Worm (Caenorhabditis elegans) whole organism, L1 larva: ENCODE data around the gene Y116A8A.150.
A peak's percentile ranks its signal among the peaks of the same experiment; 100 is the strongest.

Experiments used
- C16A3.4 ChIP-seq: fragments of 150-350 bp; optimal IDR thresholded peaks from 2 replicates; lab custom pipeline; 2014; ENCODE audit warnings: missing biosample characterization, missing genetic modification characterization
- F16B12.6 ChIP-seq: fragments of 150-350 bp; optimal IDR thresholded peaks from 2 replicates; lab custom pipeline; 2014; ENCODE audit warnings: missing biosample characterization, missing genetic modification characterization
- aha-1 ChIP-seq: fragments of 150-350 bp; optimal IDR thresholded peaks from 2 replicates; lab custom pipeline; 2014; ENCODE audit warnings: missing biosample characterization, missing genetic modification characterization
- ama-1 ChIP-seq: fragments of 150-350 bp; optimal IDR thresholded peaks from 2 replicates; lab custom pipeline; 2014
- blmp-1 ChIP-seq: fragments of 150-350 bp; optimal IDR thresholded peaks from 2 replicates; lab custom pipeline; 2014; ENCODE audit warnings: missing biosample characterization, missing genetic modification characterization
- ceh-63 ChIP-seq: fragments of 200-800 bp; sonication (Bioruptor generic); optimal IDR thresholded peaks from 2 replicates; lab custom pipeline; 2018; ENCODE audit warnings: mild to moderate bottlenecking, missing genetic modification characterization, missing compliant biosample characterization
- ceh-82 ChIP-seq, 3 experiments: fragments of 150-350 bp in 1 of 3; sonication (generic microtip) in 2 of 3; optimal IDR thresholded peaks; 2 replicates each; lab custom pipeline; 2014 to 2017; ENCODE audit warnings: missing biosample characterization in 3 of 3, missing genetic modification characterization in 3 of 3
- ceh-88 ChIP-seq: fragments of 200-800 bp; sonication (Bioruptor generic); IDR thresholded peaks from 2 replicates; pipeline ENCODE4 v1.3.6; 2022; ENCODE audit warnings: missing genetic modification characterization, missing compliant biosample characterization
- dpl-1 ChIP-seq, 3 experiments: fragments of 150-350 bp in 2 of 3; sonication (generic microtip) in 1 of 3; optimal IDR thresholded peaks; 2 replicates each; lab custom pipeline; 2014 to 2017; ENCODE audit warnings: missing biosample characterization in 3 of 3, missing genetic modification characterization in 3 of 3, missing genetic modification reagents in 3 of 3
- dsc-1 ChIP-seq: sonication (generic microtip); optimal IDR thresholded peaks from 2 replicates; lab custom pipeline; 2016; ENCODE audit warnings: mild to moderate bottlenecking, missing genetic modification characterization, missing compliant biosample characterization
- efl-1 ChIP-seq, 4 experiments: fragments of 150-350 bp; optimal IDR thresholded peaks in 3 of 4; peaks in 1 of 4; 1 replicate in 1 of 4; 2 replicates in 3 of 4; lab custom pipeline; 2014; ENCODE audit warnings: missing biosample characterization in 2 of 4, missing genetic modification characterization in 2 of 4, missing genetic modification reagents in 2 of 4
- egl-13 ChIP-seq: sonication (generic microtip); optimal IDR thresholded peaks from 2 replicates; lab custom pipeline; 2016; ENCODE audit warnings: missing genotype, missing genetic modification reagents, missing genetic modification characterization, missing compliant biosample characterization
- ets-5 ChIP-seq: fragments of 200-800 bp; sonication (Bioruptor generic); IDR thresholded peaks from 2 replicates; pipeline ENCODE4 v1.3.6; 2022; ENCODE audit warnings: missing genetic modification characterization, missing compliant biosample characterization
- fkh-10 ChIP-seq: sonication (generic microtip); optimal IDR thresholded peaks from 2 replicates; lab custom pipeline; 2017; ENCODE audit warnings: missing biosample characterization, missing genetic modification reagents, missing genetic modification characterization
- fos-1 ChIP-seq: fragments of 150-350 bp; optimal IDR thresholded peaks from 2 replicates; lab custom pipeline; 2014; ENCODE audit warnings: missing biosample characterization, missing genetic modification characterization
- grh-1 ChIP-seq: fragments of 200-800 bp; sonication (Bioruptor generic); IDR thresholded peaks from 2 replicates; pipeline ENCODE4 v1.3.6; 2022; ENCODE audit warnings: missing genetic modification reagents, missing genetic modification characterization, missing compliant biosample characterization
- hpl-2 ChIP-seq: fragments of 150-350 bp; optimal IDR thresholded peaks from 2 replicates; lab custom pipeline; 2014; ENCODE audit warnings: missing biosample characterization, missing genetic modification reagents, missing genetic modification characterization
- isw-1 ChIP-seq: fragments of 200-800 bp; sonication (Bioruptor generic); IDR thresholded peaks from 2 replicates; pipeline ENCODE4 v1.3.6; 2022; ENCODE audit warnings: missing genetic modification characterization, missing compliant biosample characterization
- lin-15B ChIP-seq: fragments of 150-350 bp; sonication (generic microtip); optimal IDR thresholded peaks from 3 replicates; lab custom pipeline; 2014; ENCODE audit warnings: missing biosample characterization, missing genetic modification characterization
- lin-35 ChIP-seq, 2 experiments: fragments of 150-350 bp; optimal IDR thresholded peaks; 2 replicates each; lab custom pipeline; 2014; ENCODE audit warnings: missing biosample characterization in 2 of 2, missing genetic modification characterization in 2 of 2, missing genetic modification reagents in 2 of 2
- lsy-2 ChIP-seq, 2 experiments: fragments of 150-350 bp; optimal IDR thresholded peaks; 2 replicates each; lab custom pipeline; 2014; ENCODE audit warnings: missing biosample characterization in 2 of 2, missing genetic modification characterization in 2 of 2
- mef-2 ChIP-seq: fragments of 150-350 bp; optimal IDR thresholded peaks from 2 replicates; lab custom pipeline; 2014; ENCODE audit warnings: missing biosample characterization, missing genetic modification characterization
- mep-1 ChIP-seq: fragments of 150-350 bp; optimal IDR thresholded peaks from 2 replicates; lab custom pipeline; 2014; ENCODE audit warnings: missing biosample characterization, missing genetic modification characterization
- nhr-11 ChIP-seq: fragments of 150-350 bp; optimal IDR thresholded peaks from 2 replicates; lab custom pipeline; 2014; ENCODE audit warnings: missing biosample characterization, missing genetic modification characterization
- nhr-12 ChIP-seq: sonication (generic microtip); optimal IDR thresholded peaks from 2 replicates; lab custom pipeline; 2017; ENCODE audit warnings: missing biosample characterization, missing genetic modification characterization
- nhr-19 ChIP-seq: fragments of 200-800 bp; sonication (Bioruptor generic); conservative IDR thresholded peaks from 2 replicates; pipeline ENCODE4 v1.3.6; 2022; ENCODE audit warnings: missing genetic modification characterization, missing compliant biosample characterization
- nhr-20 ChIP-seq: sonication (generic microtip); optimal IDR thresholded peaks from 2 replicates; lab custom pipeline; 2016; ENCODE audit warnings: mild to moderate bottlenecking, missing genetic modification characterization, missing compliant biosample characterization
- nhr-71 ChIP-seq: sonication (generic microtip); optimal IDR thresholded peaks from 2 replicates; lab custom pipeline; 2016; ENCODE audit warnings: mild to moderate bottlenecking, missing genetic modification characterization, moderate library complexity, missing compliant biosample characterization
- nhr-84 ChIP-seq: sonication (generic microtip); optimal IDR thresholded peaks from 2 replicates; lab custom pipeline; 2017; ENCODE audit warnings: missing biosample characterization, missing genetic modification characterization
- nhr-85 ChIP-seq: sonication (generic microtip); peaks from one replicate; lab custom pipeline; 2016; ENCODE audit warnings: missing genetic modification characterization, inconsistent platforms, missing compliant biosample characterization
- nhr-90 ChIP-seq: sonication (generic microtip); optimal IDR thresholded peaks from 2 replicates; lab custom pipeline; 2016; ENCODE audit warnings: mild to moderate bottlenecking, missing genetic modification characterization, missing compliant biosample characterization; ENCODE audit not compliant: poor library complexity
- skn-1 ChIP-seq: fragments of 150-350 bp; optimal IDR thresholded peaks from 2 replicates; lab custom pipeline; 2014; ENCODE audit warnings: missing biosample characterization, missing genetic modification characterization
- snpc-4 ChIP-seq: fragments of 150-350 bp; optimal IDR thresholded peaks from 2 replicates; lab custom pipeline; 2014; ENCODE audit warnings: missing biosample characterization, missing genetic modification characterization
- snu-23 ChIP-seq: sonication (generic microtip); optimal IDR thresholded peaks from 2 replicates; lab custom pipeline; 2016; ENCODE audit warnings: missing genetic modification characterization, missing compliant biosample characterization
- sptf-1 ChIP-seq: fragments of 150-350 bp; optimal IDR thresholded peaks from 2 replicates; lab custom pipeline; 2014; ENCODE audit warnings: missing biosample characterization, missing genetic modification characterization
- tbx-2 ChIP-seq: sonication (generic microtip); optimal IDR thresholded peaks from 2 replicates; lab custom pipeline; 2016; ENCODE audit warnings: missing genetic modification characterization, missing compliant biosample characterization
- tlp-1 ChIP-seq: fragments of 150-350 bp; optimal IDR thresholded peaks from 2 replicates; lab custom pipeline; 2014; ENCODE audit warnings: missing biosample characterization, missing genetic modification characterization
- unc-130 ChIP-seq: fragments of 150-350 bp; optimal IDR thresholded peaks from 2 replicates; lab custom pipeline; 2017; ENCODE audit warnings: missing biosample characterization, missing genetic modification characterization, inconsistent platforms
- unc-86 ChIP-seq: sonication (generic microtip); optimal IDR thresholded peaks from 2 replicates; lab custom pipeline; 2016; ENCODE audit warnings: missing genetic modification characterization, missing compliant biosample characterization
- xbp-1 ChIP-seq: sonication (generic microtip); optimal IDR thresholded peaks from 2 replicates; lab custom pipeline; 2016; ENCODE audit warnings: missing genetic modification characterization, missing compliant biosample characterization
- zip-4 ChIP-seq: fragments of 200-800 bp; sonication (Bioruptor generic); optimal IDR thresholded peaks from 2 replicates; lab custom pipeline; 2018; ENCODE audit warnings: mild to moderate bottlenecking, missing genetic modification characterization, moderate library complexity, missing compliant biosample characterization
- ztf-4 ChIP-seq: fragments of 150-350 bp; optimal IDR thresholded peaks from 2 replicates; lab custom pipeline; 2014; ENCODE audit warnings: missing biosample characterization, missing genetic modification characterization

The Y116A8A.150 gene

DNA sequence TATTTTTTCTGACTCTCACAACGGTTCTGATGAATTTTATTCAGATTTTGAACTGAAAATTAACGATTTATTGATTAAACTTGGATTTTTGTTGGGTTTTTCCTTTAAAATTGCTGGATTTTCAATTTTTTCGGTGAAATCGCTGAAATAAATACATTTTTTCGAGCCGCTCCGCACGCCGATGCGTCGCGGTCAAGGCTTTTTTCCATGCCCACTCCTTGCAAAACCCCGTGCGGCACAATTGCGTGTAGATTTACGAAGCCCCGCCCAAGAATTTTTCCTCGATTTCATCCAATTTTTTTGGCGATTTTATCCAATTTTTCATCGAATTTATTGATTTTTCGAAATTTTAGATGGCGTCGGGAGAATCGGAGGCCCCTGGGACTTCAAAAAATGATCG lies 22.7 kb upstream of the Y116A8A.150 start, which contains the start of gene gtsf-1 (continued):
- TF ChIP-seq unc-130 (tag; lab: Kevin White, UChicago) (peak; percentile 82), dsc-1 (tag; lab: Kevin White, UChicago) (peak; percentile 69), unc-86 (peak; percentile 61), nhr-12 (tag; lab: Kevin White, UChicago) (no peak), ets-5 (GFP tag; lab: Robert Waterston, UW) (no peak), ceh-88 (GFP tag; lab: Robert Waterston, UW) (no peak), ama-1 (no peak), tlp-1 (tag; lab: Kevin White, UChicago) (no peak), C16A3.4 (tag; lab: Kevin White, UChicago) (peak; percentile 76), fkh-10 (peak; percentile 38), lin-15B (tag; lab: Kevin White, UChicago) (peak; percentile 83), hpl-2 (GFP tag; lab: Kevin White, UChicago) (peak; percentile 53), nhr-90 (tag; lab: Kevin White, UChicago) (peak; percentile 77), nhr-19 (peak; percentile 70), ceh-63 (no peak), grh-1 (peak; percentile 39; the same call in 1 of the 2 replicates), snu-23 (GFP tag; lab: Kevin White, UChicago) (peak; percentile 86)
- TF ChIP-seq, all 84 proteins: peak for 46

DNA sequence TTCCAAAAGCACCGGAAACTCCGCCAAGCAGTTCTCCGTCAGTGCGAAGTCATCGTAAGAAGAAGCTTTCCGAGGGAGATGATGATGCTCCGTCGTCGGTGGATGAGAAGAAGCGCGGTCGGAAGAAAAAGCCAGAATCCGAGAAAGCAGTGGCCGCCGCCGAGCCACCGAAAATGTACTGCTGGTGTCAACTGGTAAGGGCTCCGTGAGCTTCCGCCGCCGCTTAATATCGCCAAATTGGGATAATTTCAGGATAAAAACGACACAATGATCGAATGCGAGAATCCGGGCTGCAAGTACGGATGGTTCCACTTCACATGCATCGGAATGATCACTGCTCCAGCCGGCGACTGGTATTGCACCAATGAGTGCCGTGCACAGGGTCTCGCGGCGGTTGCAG lies 22.1 kb upstream of the Y116A8A.150 start:
- no peak for TF ChIP-seq nhr-90 (tag; lab: Kevin White, UChicago)
- TF ChIP-seq efl-1 (optimal IDR thresholded peaks at IDR 0.05; lab: Kevin White, UChicago): no peak
- TF ChIP-seq efl-1 (GFP tag; optimal IDR thresholded peaks at IDR 0.05 in 1 of 2; lab: Kevin White, UChicago): peak in 1 of 2 experiments; percentile 0
- no peak for TF ChIP-seq sptf-1
- TF ChIP-seq egl-13 (tag; lab: Kevin White, UChicago): no peak
- no peak for TF ChIP-seq lin-15B (tag; lab: Kevin White, UChicago)
- TF ChIP-seq skn-1: no peak
- no peak for TF ChIP-seq aha-1

DNA sequence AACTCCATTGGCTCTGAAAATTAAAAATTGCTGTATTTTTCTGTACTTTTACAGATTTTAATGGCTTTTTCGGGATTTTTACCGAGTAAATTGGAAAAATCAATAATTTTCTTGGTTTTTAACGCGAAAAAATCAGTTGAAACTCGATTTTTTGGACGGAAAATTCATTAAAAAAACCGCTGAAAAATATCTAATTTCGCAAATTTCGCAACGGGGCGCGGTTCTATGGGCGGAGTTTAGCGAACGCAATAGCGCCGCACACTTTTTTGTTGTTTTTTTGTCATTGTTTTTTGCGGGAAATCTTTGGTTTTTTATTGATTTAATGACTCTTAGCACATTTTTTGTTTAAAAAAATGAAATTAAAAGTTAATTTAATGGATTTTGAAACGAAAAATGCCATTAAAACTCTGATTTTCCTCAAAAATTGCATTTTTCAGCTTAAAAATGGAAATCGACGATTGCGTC lies 20.7 kb upstream of the Y116A8A.150 start, which contains the start of the genes mel-46 and lsy-13:
Gene mel-46 (minus strand): TSS at position 51 of the 465 bp plus-strand sequence.
Gene lsy-13 (plus strand): TSS at position 440 of the 465 bp plus-strand sequence.
- TF ChIP-seq xbp-1 (tag; lab: Kevin White, UChicago): peak; percentile 48
- TF ChIP-seq mep-1: peak; percentile 53
- peak; percentile 17 for TF ChIP-seq lin-15B (tag; lab: Kevin White, UChicago)
- TF ChIP-seq isw-1 (GFP tag; lab: Robert Waterston, UW): peak; percentile 26; the same call in 1 of the 2 replicates
- TF ChIP-seq nhr-20 (tag; lab: Kevin White, UChicago): no peak
- TF ChIP-seq unc-130 (tag; lab: Kevin White, UChicago): peak; percentile 4
- TF ChIP-seq fkh-10: no peak
- no peak for TF ChIP-seq ztf-4 (tag; lab: Kevin White, UChicago)
- TF ChIP-seq dpl-1 (GFP tag; optimal IDR thresholded peaks at IDR 0.05; lab: Kevin White, UChicago): peak; percentile 25 to 49 (median 37)
- TF ChIP-seq dsc-1 (tag; lab: Kevin White, UChicago): peak; percentile 9
- peak; percentile 56 to 71 for TF ChIP-seq lsy-2 (tag; optimal IDR thresholded peaks at IDR 0.05; lab: Kevin White, UChicago)
- TF ChIP-seq snu-23 (GFP tag; lab: Kevin White, UChicago): peak; percentile 58
- peak; percentile 95 for TF ChIP-seq skn-1
- TF ChIP-seq nhr-85 (tag; lab: Kevin White, UChicago): no peak
- peak; percentile 29 for TF ChIP-seq tbx-2 (tag; lab: Kevin White, UChicago)
- TF ChIP-seq F16B12.6: peak; percentile 6
- TF ChIP-seq unc-86: peak; percentile 11
- no peak for TF ChIP-seq nhr-11 (tag; lab: Kevin White, UChicago)
- peak; percentile 5 for TF ChIP-seq snpc-4 (tag; lab: Kevin White, UChicago)
- peak; percentile 42 to 43 for TF ChIP-seq efl-1 (optimal IDR thresholded peaks at IDR 0.05; lab: Kevin White, UChicago)
- TF ChIP-seq efl-1 (GFP tag; optimal IDR thresholded peaks at IDR 0.05 in 1 of 2; lab: Kevin White, UChicago): peak; percentile 48 to 81
- peak; percentile 10; the same call in 1 of the 2 replicates for TF ChIP-seq nhr-19
- no peak for TF ChIP-seq nhr-84 (tag; lab: Kevin White, UChicago)
- TF ChIP-seq blmp-1 (tag; lab: Kevin White, UChicago): peak; percentile 20
- peak; percentile 62 for TF ChIP-seq zip-4
- TF ChIP-seq fos-1 (tag; lab: Kevin White, UChicago): no peak
- peak; percentile 69 to 75 (median 70) for TF ChIP-seq ceh-82 (tag; optimal IDR thresholded peaks at IDR 0.05; lab: Kevin White, UChicago)
- TF ChIP-seq nhr-71: peak; percentile 53
- TF ChIP-seq mef-2 (tag; lab: Kevin White, UChicago): no peak
- TF ChIP-seq lin-35 (GFP tag; optimal IDR thresholded peaks at IDR 0.05; lab: Kevin White, UChicago): peak; percentile 30 to 43
- TF ChIP-seq C16A3.4 (tag; lab: Kevin White, UChicago): peak; percentile 62
